Worm (Caenorhabditis elegans) whole organism, L1 larva: ENCODE results near the gene nhr-256.

Experiments used
- ama-1 ChIP-seq: fragments of 150-350 bp; optimal IDR thresholded peaks from 2 replicates; lab custom pipeline; 2014
- ceh-88 ChIP-seq: fragments of 200-800 bp; sonication (Bioruptor generic); IDR thresholded peaks from 2 replicates; pipeline ENCODE4 v1.3.6; 2022; ENCODE audit warnings: missing genetic modification characterization, missing compliant biosample characterization
- ces-1 ChIP-seq: fragments of 150-350 bp; optimal IDR thresholded peaks from 2 replicates; lab custom pipeline; 2014; ENCODE audit warnings: missing biosample characterization, missing genetic modification reagents, missing genetic modification characterization
- dpl-1 ChIP-seq, 3 experiments: fragments of 150-350 bp in 2 of 3; sonication (generic microtip) in 1 of 3; optimal IDR thresholded peaks; 2 replicates each; lab custom pipeline; 2014 to 2017; ENCODE audit warnings: missing biosample characterization in 3 of 3, missing genetic modification characterization in 3 of 3, missing genetic modification reagents in 3 of 3
- egl-13 ChIP-seq: sonication (generic microtip); optimal IDR thresholded peaks from 2 replicates; lab custom pipeline; 2016; ENCODE audit warnings: missing genotype, missing genetic modification reagents, missing genetic modification characterization, missing compliant biosample characterization
- egl-27 ChIP-seq, 2 experiments: fragments of 150-350 bp in 1 of 2; sonication (generic microtip); optimal IDR thresholded peaks; 3 replicates each; lab custom pipeline; 2017 to 2018; ENCODE audit warnings: missing biosample characterization in 2 of 2, missing genetic modification characterization in 2 of 2, missing genetic modification reagents in 2 of 2
- ets-5 ChIP-seq: fragments of 200-800 bp; sonication (Bioruptor generic); IDR thresholded peaks from 2 replicates; pipeline ENCODE4 v1.3.6; 2022; ENCODE audit warnings: missing genetic modification characterization, missing compliant biosample characterization
- fkh-10 ChIP-seq: sonication (generic microtip); optimal IDR thresholded peaks from 2 replicates; lab custom pipeline; 2017; ENCODE audit warnings: missing biosample characterization, missing genetic modification reagents, missing genetic modification characterization
- fkh-4 ChIP-seq: sonication (generic microtip); optimal IDR thresholded peaks from 2 replicates; lab custom pipeline; 2016; ENCODE audit warnings: missing compliant biosample characterization, missing genetic modification characterization, borderline replicate concordance
- fkh-8 ChIP-seq: sonication (generic microtip); optimal IDR thresholded peaks from 2 replicates; lab custom pipeline; 2016; ENCODE audit warnings: mild to moderate bottlenecking, missing genetic modification characterization, missing compliant biosample characterization
- grh-1 ChIP-seq: fragments of 200-800 bp; sonication (Bioruptor generic); IDR thresholded peaks from 2 replicates; pipeline ENCODE4 v1.3.6; 2022; ENCODE audit warnings: missing genetic modification reagents, missing genetic modification characterization, missing compliant biosample characterization
- hlh-17 ChIP-seq: fragments of 200-800 bp; sonication (Bioruptor generic); optimal IDR thresholded peaks from 2 replicates; lab custom pipeline; 2018; ENCODE audit warnings: missing genetic modification characterization, mild to moderate bottlenecking, missing compliant biosample characterization, moderate library complexity, borderline replicate concordance
- hlh-4 ChIP-seq: sonication (generic microtip); optimal IDR thresholded peaks from 2 replicates; lab custom pipeline; 2016; ENCODE audit warnings: mild to moderate bottlenecking, missing genetic modification characterization, missing compliant biosample characterization
- hpl-2 ChIP-seq: fragments of 150-350 bp; optimal IDR thresholded peaks from 2 replicates; lab custom pipeline; 2014; ENCODE audit warnings: missing biosample characterization, missing genetic modification reagents, missing genetic modification characterization
- isw-1 ChIP-seq: fragments of 200-800 bp; sonication (Bioruptor generic); IDR thresholded peaks from 2 replicates; pipeline ENCODE4 v1.3.6; 2022; ENCODE audit warnings: missing genetic modification characterization, missing compliant biosample characterization
- jun-1 ChIP-seq: fragments of 150-350 bp; optimal IDR thresholded peaks from 2 replicates; lab custom pipeline; 2014; ENCODE audit warnings: missing biosample characterization, missing genetic modification reagents, missing genetic modification characterization
- lin-14 ChIP-seq: fragments of 200-800 bp; sonication (Bioruptor generic); optimal IDR thresholded peaks from 2 replicates; lab custom pipeline; 2018; ENCODE audit warnings: mild to moderate bottlenecking, missing genetic modification characterization, moderate library complexity, missing compliant biosample characterization
- lin-15B ChIP-seq: fragments of 150-350 bp; sonication (generic microtip); optimal IDR thresholded peaks from 3 replicates; lab custom pipeline; 2014; ENCODE audit warnings: missing biosample characterization, missing genetic modification characterization
- mab-9 ChIP-seq: fragments of 200-800 bp; sonication (Bioruptor generic); IDR thresholded peaks from 2 replicates; pipeline ENCODE4 v1.3.6; 2022; ENCODE audit warnings: missing genetic modification reagents, missing genetic modification characterization, missing compliant biosample characterization
- nhr-237 ChIP-seq: fragments of 150-350 bp; optimal IDR thresholded peaks from 2 replicates; lab custom pipeline; 2014; ENCODE audit warnings: missing biosample characterization, missing genetic modification characterization
- nhr-28 ChIP-seq: fragments of 150-350 bp; optimal IDR thresholded peaks from 2 replicates; lab custom pipeline; 2014; ENCODE audit warnings: missing biosample characterization, missing genetic modification characterization
- nhr-47 ChIP-seq: sonication (generic microtip); optimal IDR thresholded peaks from 2 replicates; lab custom pipeline; 2016; ENCODE audit warnings: mild to moderate bottlenecking, missing genetic modification characterization, moderate library complexity, missing compliant biosample characterization
- nhr-76 ChIP-seq: sonication (generic microtip); optimal IDR thresholded peaks from 2 replicates; lab custom pipeline; 2017; ENCODE audit warnings: missing biosample characterization, missing genetic modification characterization
- pax-3 ChIP-seq: fragments of 200-800 bp; sonication (Bioruptor generic); optimal IDR thresholded peaks from 2 replicates; lab custom pipeline; 2018; ENCODE audit warnings: mild to moderate bottlenecking, missing genetic modification characterization, moderate library complexity, missing compliant biosample characterization
- rnt-1 ChIP-seq: sonication (generic microtip); optimal IDR thresholded peaks from 2 replicates; lab custom pipeline; 2016; ENCODE audit warnings: mild to moderate bottlenecking, missing genetic modification characterization, moderate library complexity, missing compliant biosample characterization
- snu-23 ChIP-seq: sonication (generic microtip); optimal IDR thresholded peaks from 2 replicates; lab custom pipeline; 2016; ENCODE audit warnings: missing genetic modification characterization, missing compliant biosample characterization
- sup-37 ChIP-seq: fragments of 200-800 bp; sonication (Bioruptor generic); optimal IDR thresholded peaks from 2 replicates; lab custom pipeline; 2018; ENCODE audit warnings: mild to moderate bottlenecking, missing genetic modification characterization, missing compliant biosample characterization
- tbx-2 ChIP-seq: sonication (generic microtip); optimal IDR thresholded peaks from 2 replicates; lab custom pipeline; 2016; ENCODE audit warnings: missing genetic modification characterization, missing compliant biosample characterization
- unc-130 ChIP-seq: fragments of 150-350 bp; optimal IDR thresholded peaks from 2 replicates; lab custom pipeline; 2017; ENCODE audit warnings: missing biosample characterization, missing genetic modification characterization, inconsistent platforms
- unc-30 ChIP-seq: sonication (generic microtip); optimal IDR thresholded peaks from 2 replicates; lab custom pipeline; 2017; ENCODE audit warnings: missing biosample characterization, missing genetic modification characterization
- unc-98 ChIP-seq: fragments of 200-800 bp; sonication (Bioruptor generic); IDR thresholded peaks from 2 replicates; pipeline ENCODE4 v1.3.6; 2022; ENCODE audit warnings: missing genetic modification characterization, missing compliant biosample characterization

Gene nhr-256

DNA sequence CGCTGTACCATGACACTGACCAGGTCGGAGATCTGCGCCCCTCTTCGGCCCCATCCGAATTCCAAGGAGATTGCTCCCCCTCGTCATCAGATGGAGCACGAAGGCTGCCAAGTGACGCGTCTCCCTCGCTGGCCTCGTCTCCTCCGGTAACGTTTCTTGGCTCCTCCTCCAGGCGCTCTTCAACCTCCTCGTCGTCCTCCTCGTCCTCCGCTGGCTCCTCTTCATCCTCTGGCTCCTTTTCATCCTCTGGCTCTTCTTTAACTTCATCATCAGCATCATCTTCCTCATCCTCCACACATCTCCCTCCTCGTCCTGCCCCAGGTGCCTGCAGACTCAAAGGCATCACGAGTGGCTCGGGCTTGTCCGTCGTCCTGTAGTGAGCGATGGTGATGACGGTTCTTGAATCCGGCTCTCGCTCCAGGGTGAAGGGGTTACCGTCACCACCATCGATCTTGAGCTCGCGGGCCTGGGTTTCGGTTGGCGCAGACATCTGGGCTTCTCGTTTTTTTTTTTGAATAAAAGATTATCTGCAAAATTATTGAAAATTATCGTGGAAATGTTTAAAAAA lies 44.3 kb upstream of the nhr-256 start:
- TF ChIP-seq ets-5 (GFP tag; lab: Robert Waterston, UW): no peak
- no peak for TF ChIP-seq jun-1
- TF ChIP-seq lin-14: no peak
- TF ChIP-seq ces-1 (GFP tag; lab: Kevin White, UChicago): no peak
- TF ChIP-seq nhr-47 (tag; lab: Kevin White, UChicago): no peak
- no peak for TF ChIP-seq grh-1 (GFP tag; lab: Robert Waterston, UW)

DNA sequence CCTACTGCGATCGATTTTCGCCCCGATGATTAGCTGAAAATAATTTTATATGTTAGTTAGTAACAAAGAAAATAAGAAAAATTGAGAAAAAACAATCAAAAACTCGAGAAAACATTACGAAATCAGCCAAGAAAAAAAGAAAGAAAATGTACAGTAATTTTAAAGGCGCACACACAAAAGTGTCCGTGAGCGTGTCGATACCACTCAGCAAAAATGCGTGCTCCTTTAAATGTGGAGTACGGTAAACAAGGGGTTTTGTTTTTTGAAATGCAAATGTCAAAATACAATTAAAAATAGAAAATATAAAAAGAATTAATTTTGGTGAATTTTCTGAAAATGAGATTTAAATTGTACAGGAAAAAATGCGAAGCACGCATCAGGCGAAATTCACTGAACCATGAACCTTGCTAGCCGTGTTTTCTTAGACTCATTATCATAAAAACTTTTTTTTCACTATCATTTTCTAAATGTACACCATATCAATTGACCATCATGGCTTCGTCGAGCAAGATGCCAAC lies 41.9 kb upstream of the nhr-256 start, which contains the start of gene srw-90:
TSS of gene srw-90 (plus strand) at position 468 of the 518 bp plus-strand sequence.
- TF ChIP-seq lin-15B (no peak), lin-14 (no peak), fkh-4 (tag; lab: Kevin White, UChicago) (no peak), sup-37 (GFP tag; lab: Kevin White, UChicago) (no peak), fkh-8 (tag; lab: Kevin White, UChicago) (no peak), nhr-76 (tag; lab: Kevin White, UChicago) (no peak), nhr-28 (tag; lab: Kevin White, UChicago) (no peak), rnt-1 (tag; lab: Kevin White, UChicago) (no peak), isw-1 (GFP tag; lab: Robert Waterston, UW) (no peak), fkh-10 (no peak), ama-1 (no peak), egl-13 (tag; lab: Kevin White, UChicago) (no peak), nhr-237 (tag; lab: Kevin White, UChicago) (no peak)

DNA sequence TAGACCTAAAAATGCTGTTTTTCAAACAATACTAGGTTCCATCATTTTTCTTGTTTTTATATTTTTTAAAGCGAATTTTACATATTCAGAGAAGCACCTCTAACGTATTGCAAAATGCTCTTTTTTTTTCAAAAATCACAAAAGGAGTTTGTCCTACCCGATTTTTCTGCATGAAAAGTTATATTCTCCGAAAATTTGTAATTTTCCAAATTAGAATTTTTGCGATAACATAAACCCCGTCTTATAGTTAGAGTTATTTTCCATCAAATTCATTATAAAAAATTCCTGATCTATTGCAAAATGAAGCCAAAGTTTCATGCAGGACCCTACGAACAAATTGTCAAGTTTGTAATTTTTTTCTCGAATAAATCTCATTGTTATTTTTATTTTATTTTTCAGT lies 35.1 kb upstream of the nhr-256 start, which contains the start of gene srw-99:
TSS of gene srw-99 (plus strand) at position 301 of the 400 bp plus-strand sequence.
- no peak for TF ChIP-seq hlh-4 (tag; lab: Kevin White, UChicago)
- no peak for TF ChIP-seq unc-130 (tag; lab: Kevin White, UChicago)
- TF ChIP-seq hlh-17 (GFP tag; lab: Kevin White, UChicago): no peak

DNA sequence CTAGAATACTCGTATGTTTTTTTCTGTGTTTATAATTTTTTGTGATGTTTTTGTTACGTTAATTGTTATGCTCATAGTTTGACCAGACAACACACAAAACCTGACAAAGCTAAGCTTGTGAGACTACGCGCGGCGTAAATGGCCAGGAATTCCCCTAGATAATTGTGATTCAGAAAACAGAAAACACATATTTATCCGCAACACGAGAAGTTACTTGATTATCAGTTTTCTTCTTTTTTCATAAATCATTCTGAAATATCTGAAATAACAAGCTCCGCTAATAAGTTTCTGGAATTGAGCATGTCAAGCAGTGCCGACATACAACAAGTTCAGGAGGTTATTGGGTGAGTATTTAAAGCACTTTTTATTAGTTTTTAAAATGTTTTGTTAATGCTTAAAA lies 32.7 kb upstream of the nhr-256 start, which contains the start of gene srw-100:
TSS of gene srw-100 (plus strand) at position 301 of the 400 bp plus-strand sequence.
- TF ChIP-seq fkh-10: no peak
- no peak for TF ChIP-seq unc-30 (tag; lab: Kevin White, UChicago)
- no peak for TF ChIP-seq snu-23 (GFP tag; lab: Kevin White, UChicago)
- no peak for TF ChIP-seq ama-1
- no peak for TF ChIP-seq egl-27 (tag; optimal IDR thresholded peaks at IDR 0.05; lab: Kevin White, UChicago)
- TF ChIP-seq tbx-2: no peak
- TF ChIP-seq pax-3 (tag; lab: Kevin White, UChicago): no peak
- TF ChIP-seq rnt-1 (tag; lab: Kevin White, UChicago): no peak
- TF ChIP-seq dpl-1 (GFP tag; optimal IDR thresholded peaks at IDR 0.05; lab: Kevin White, UChicago): no peak

DNA sequence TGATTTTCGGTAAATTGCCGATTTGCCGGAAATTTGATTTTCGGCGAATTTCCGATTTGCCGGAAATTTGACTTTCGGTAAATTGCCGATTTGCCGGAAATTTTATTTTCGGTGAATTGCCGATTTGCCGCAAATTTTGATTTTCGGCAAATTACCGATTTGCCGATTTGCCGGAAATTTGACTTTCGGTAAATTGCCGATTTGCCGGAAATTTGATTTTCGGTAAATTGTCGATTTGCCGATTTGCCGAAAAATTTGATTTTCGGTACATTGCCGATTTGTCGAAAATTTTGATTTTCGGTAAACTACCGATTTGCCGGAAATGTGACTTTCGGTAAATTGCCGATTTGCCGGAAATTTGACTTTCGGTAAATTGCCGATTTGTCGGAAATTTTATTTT lies 29.8 kb upstream of the nhr-256 start:
- TF ChIP-seq ceh-88 (peak; percentile 20; the same call in 1 of the 2 replicates), mab-9 (GFP tag; lab: Robert Waterston, UW) (peak; percentile 58; the same call in 1 of the 2 replicates), unc-98 (GFP tag; lab: Robert Waterston, UW) (peak; percentile 44; the same call in 1 of the 2 replicates), ets-5 (GFP tag; lab: Robert Waterston, UW) (0 out of 2 replicates have a peak, but pooled peaks have one; percentile 17), grh-1 (GFP tag; lab: Robert Waterston, UW) (0 out of 2 replicates have a peak, but pooled peaks have one; percentile 18)
- TF ChIP-seq, all 84 proteins: peak for 5; not testable (repeated sequence) for 79

DNA sequence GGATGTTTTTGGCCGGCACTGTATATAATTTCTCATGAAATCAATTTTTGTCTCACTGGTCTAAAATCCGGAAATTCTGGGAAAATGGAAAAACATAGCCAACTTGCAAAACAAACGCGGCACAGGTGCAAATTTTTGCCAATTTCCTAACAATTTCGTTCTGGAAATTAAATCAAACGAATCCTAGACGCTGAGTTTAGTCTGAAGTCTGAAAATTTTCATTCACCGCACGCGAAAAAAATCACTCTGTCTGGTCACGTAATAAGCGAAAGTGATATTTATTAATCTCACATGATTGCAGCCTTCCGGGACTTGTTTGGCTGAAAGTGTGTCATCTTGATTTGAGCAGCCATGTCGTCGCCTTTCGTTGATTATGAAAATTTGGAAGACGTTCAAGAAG lies 26.7 kb upstream of the nhr-256 start, which contains the start of gene srw-103:
TSS of gene srw-103 (plus strand) at position 301 of the 400 bp plus-strand sequence.
- TF ChIP-seq fkh-8 (tag; lab: Kevin White, UChicago) (peak; percentile 7), egl-13 (tag; lab: Kevin White, UChicago) (no peak), hpl-2 (GFP tag; lab: Kevin White, UChicago) (no peak)
